Worm (Caenorhabditis elegans) whole organism, dauer: ENCODE data around the gene nrf-6.

ENCODE experiments used
- unc-62 ChIP-seq: sonication (generic microtip); optimal IDR thresholded peaks from 2 replicates; lab custom pipeline; 2017; ENCODE audit warnings: missing biosample characterization, missing genetic modification reagents, missing genetic modification characterization

The nrf-6 gene

ce11 chrII:8012071-8013031 is 20.2 kb downstream of the nrf-6 start, which contains the start of gene DH11.2:
TSS of gene DH11.2 (plus strand) at chrII:8012816.
- TF ChIP-seq unc-62: no peak

- TF ChIP-seq unc-62: no peak
Measured at ce11 chrII:8008334-8008733, 24.2 kb downstream of the nrf-6 start, which contains the start of gene glna-2. TSS of gene glna-2 (plus strand) at chrII:8008634.

ce11 chrII:8006962-8007361 is 25.5 kb downstream of the nrf-6 start:
- no peak for TF ChIP-seq unc-62

ce11 chrII:8004752-8005151 is 27.8 kb downstream of the nrf-6 start:
- no peak for TF ChIP-seq unc-62

DNA sequence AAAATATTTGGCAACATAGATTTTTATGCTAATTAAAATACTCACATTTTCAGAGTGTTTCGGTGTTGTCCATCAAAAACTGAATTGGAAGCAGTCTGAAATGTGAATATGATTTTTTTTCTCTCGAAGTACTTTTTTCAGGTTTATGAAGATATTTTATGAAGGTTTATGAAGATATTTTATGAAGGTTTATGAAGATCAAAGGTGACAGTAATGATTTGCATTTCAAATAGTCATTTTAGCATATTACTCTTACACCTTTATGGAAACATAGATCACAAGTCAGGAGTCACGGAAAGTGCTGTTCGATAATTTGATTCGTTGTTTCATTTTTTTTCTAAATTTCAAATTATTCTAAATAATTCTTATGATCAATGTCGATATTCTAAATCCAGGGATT is 28.4 kb downstream of the nrf-6 start, which contains the start of gene pgp-11:
Gene pgp-11, minus strand, starts transcription at position 101 of the 400 bp plus-strand sequence.
- TF ChIP-seq unc-62: no peak

DNA sequence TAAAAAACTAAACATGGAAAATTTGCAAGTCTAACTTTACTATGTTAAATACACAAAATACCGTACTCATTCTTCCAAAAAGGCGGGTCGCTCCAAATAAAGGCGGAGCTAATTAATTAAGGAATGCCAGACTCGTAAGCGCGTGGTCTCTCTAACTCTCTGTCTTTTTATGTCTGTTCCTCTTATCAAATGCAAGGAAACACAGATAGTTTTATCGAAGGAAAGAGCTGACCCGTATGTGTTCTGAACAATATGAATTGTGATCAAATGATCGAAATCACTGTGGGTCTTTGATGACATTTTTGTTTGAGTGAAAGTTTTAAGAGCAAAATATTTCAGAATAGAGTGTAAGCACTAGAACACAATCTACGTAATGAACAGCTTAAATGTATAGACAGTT is 31.1 kb downstream of the nrf-6 start:
- no peak for TF ChIP-seq unc-62

DNA sequence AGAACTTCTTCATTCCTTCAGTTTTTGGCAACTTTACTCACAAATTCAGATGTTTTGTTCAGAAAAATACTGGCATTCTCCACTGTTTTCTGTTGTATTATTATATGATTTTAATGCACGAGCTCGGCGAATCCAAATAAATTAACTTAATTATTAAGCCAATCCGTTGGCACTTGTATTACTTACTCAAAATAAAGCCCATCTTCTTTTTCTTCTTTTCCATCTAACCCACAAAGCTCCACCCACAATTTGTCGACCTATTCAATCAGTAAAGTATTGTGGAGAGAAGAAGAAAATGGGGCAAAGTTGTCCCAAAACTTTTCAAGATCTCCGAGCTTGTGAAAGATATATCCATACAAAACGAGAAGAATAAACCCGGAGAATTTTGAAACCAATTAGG is 41.2 kb downstream of the nrf-6 start:
- TF ChIP-seq unc-62: no peak

ce11 chrII:7990192-7990591 is 42.3 kb downstream of the nrf-6 start:
- TF ChIP-seq unc-62: no peak

DNA sequence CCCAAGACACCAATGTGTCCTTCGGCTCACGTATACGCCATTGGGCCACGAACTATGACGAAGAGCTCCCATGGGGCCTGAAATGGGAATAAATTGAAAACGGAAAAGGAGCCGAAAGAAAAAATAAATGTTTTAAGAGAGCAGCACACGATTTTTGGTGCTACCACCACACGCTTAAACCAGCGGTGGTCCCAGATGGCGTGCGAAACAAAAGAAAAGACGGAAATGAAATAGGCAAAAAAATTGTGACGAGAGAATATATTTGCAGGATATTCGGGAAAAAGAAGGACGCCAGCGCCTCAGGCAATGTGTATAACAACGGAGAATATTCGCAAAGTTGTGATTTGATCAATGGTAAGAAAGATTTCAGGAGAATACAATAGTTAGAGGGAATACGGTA is 45.6 kb downstream of the nrf-6 start:
- TF ChIP-seq unc-62: no peak

DNA sequence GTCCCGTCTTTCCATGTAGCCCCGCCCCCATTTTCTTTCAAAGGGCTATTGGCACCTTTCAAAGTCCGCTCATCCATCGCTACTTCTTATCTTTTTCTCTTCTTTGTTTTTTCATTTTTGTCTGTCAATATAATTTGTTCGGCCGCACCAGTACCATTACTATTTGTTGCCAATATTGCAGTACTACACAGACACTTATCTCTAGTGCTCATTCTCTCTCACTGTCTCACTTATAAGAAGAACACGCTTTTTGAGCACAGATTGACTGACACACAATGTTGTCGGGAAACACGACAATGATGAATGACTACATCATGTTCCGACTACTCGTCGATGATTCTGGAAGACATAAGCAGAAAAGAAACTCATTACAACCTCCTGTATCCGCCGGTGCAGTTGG is 47.5 kb downstream of the nrf-6 start:
- TF ChIP-seq unc-62: no peak

DNA sequence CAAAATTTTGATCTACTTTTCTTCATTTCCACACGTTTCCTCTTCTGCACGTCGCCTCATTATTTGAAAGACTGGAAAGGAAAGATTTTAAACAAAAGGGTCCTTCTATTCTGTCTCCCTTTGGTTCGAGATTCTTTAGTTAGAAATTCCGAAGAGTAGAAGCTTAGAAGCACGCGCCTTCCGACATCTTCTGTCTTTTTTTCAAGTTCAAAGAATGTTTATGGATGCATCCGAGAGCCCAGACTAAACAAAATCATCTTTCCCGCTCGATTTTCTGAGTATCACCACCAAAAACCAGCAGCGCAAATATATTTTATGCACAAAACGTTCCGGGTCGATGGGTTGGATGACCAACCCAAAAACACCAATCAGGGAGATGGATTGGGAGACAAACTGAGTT is 48.4 kb downstream of the nrf-6 start:
- TF ChIP-seq unc-62: no peak

- no peak for TF ChIP-seq unc-62
Measured at ce11 chrII:7983454-7983853, 49.1 kb downstream of the nrf-6 start.

DNA sequence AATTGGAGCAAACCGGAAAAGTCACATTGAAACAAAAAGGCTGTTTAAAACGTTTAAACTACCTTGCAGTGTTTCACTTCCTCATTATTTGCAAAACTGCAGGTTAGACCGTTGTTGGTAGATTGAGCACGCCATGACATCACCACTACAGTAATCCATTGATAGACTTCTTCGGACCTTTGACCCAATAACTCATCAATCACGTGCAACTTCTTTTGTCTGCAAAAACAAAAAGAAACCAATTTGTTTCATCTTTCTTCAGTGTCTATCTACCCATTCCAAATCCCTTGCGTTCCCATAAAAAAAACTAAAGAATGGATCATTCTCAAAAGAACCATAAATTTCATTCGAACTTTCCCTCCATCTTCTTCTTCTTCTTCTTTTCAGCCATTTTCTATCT is 51.4 kb downstream of the nrf-6 start:
- no peak for TF ChIP-seq unc-62
